Fruit fly (Drosophila melanogaster): ENCODE data around the gene CG5645.

Gene CG5645

dm6 chr3L:12111081-12111958, 25.2 kb downstream of the CG5645 start (continued):
- peak; percentile 13 for TF ChIP-seq pum (GFP tag; optimal IDR thresholded peaks at IDR 0.05)
- TF ChIP-seq CG8281 (tag; optimal IDR thresholded peaks at IDR 0.05): peak; percentile 71
- peak; percentile 60 for TF ChIP-seq tio (GFP tag; optimal IDR thresholded peaks at IDR 0.05)
- TF ChIP-seq Sry-δ (GFP tag; optimal IDR thresholded peaks at IDR 0.05): no peak
- TF ChIP-seq knrl (GFP tag; IDR thresholded peaks at IDR 0.05; ENCODE audit: partially characterized antibody): no peak
- TF ChIP-seq CG1603 (tag; optimal IDR thresholded peaks at IDR 0.05): peak; percentile 21
- peak; percentile 77 for TF ChIP-seq CG30020 (tag; optimal IDR thresholded peaks at IDR 0.05)
- no peak for TF ChIP-seq lov (optimal IDR thresholded peaks at IDR 0.05)
- TF ChIP-seq lov (GFP tag; IDR thresholded peaks at IDR 0.05): no peak
- no peak for TF ChIP-seq pfk (GFP tag; optimal IDR thresholded peaks at IDR 0.05)
- TF ChIP-seq D19B (GFP tag; optimal IDR thresholded peaks at IDR 0.05): no peak
- no peak for TF ChIP-seq CG8089 (GFP tag; optimal IDR thresholded peaks at IDR 0.05)
- TF ChIP-seq CG10565 (GFP tag; optimal IDR thresholded peaks at IDR 0.05): no peak
- peak; percentile 96 for TF ChIP-seq CG8924 (tag; optimal IDR thresholded peaks at IDR 0.05)
- peak; percentile 74; the same call in 1 of the 3 replicates for TF ChIP-seq CG2199 (GFP tag; IDR thresholded peaks at IDR 0.05)
- no peak for TF ChIP-seq tna (GFP tag; IDR thresholded peaks at IDR 0.05; ENCODE audit: partially characterized antibody)
- peak; percentile 95 for TF ChIP-seq sens (GFP tag)
- no peak for TF ChIP-seq C15 (GFP tag; IDR thresholded peaks at IDR 0.05)
- TF ChIP-seq chm (GFP tag; IDR thresholded peaks at IDR 0.05): no peak
- peak; percentile 57 for TF ChIP-seq tin (GFP tag; optimal IDR thresholded peaks at IDR 0.05)
- no peak for TF ChIP-seq ftz-f1 (GFP tag; optimal IDR thresholded peaks at IDR 0.05)
- TF ChIP-seq Hey (tag; optimal IDR thresholded peaks at IDR 0.05): no peak
- peak; percentile 27 for TF ChIP-seq MTF-1 (GFP tag; optimal IDR thresholded peaks at IDR 0.05; ENCODE audit: borderline replicate concordance)
- TF ChIP-seq lola (GFP tag; optimal IDR thresholded peaks at IDR 0.05): peak in 1 of 3 experiments; percentile 98
- TF ChIP-seq CG4707 (GFP tag; optimal IDR thresholded peaks at IDR 0.05): peak; percentile 24
- no peak for TF ChIP-seq MESR4 (GFP tag; optimal IDR thresholded peaks at IDR 0.05)
- TF ChIP-seq CG11398 (GFP tag; optimal IDR thresholded peaks at IDR 0.05): peak; percentile 36
- TF ChIP-seq toy (GFP tag; IDR thresholded peaks at IDR 0.05): no peak
- TF ChIP-seq CG8944 (GFP tag; optimal IDR thresholded peaks at IDR 0.05): peak; percentile 11
- TF ChIP-seq CG12071 (GFP tag; optimal IDR thresholded peaks at IDR 0.05): no peak
- no peak for TF ChIP-seq ap (GFP tag; IDR thresholded peaks at IDR 0.05)
- peak; percentile 64 for TF ChIP-seq ewg (GFP tag; optimal IDR thresholded peaks at IDR 0.05)
- no peak for TF ChIP-seq CG33213 (GFP tag; optimal IDR thresholded peaks at IDR 0.05)
- TF ChIP-seq stc (GFP tag; IDR thresholded peaks at IDR 0.05): peak; percentile 70
- peak; percentile 27; the same call in 1 of the 2 replicates for TF ChIP-seq ara (GFP tag; IDR thresholded peaks at IDR 0.05)
- no peak for TF ChIP-seq Lim3 (GFP tag; IDR thresholded peaks at IDR 0.05)
- TF ChIP-seq CG15514 (GFP tag; optimal IDR thresholded peaks at IDR 0.05): peak; percentile 26
- TF ChIP-seq CG9817 (tag; optimal IDR thresholded peaks at IDR 0.05): peak; percentile 45
- TF ChIP-seq Hr51 (GFP tag; optimal IDR thresholded peaks at IDR 0.05): peak; percentile 30 to 91
- no peak; the same call in 1 of the 2 replicates for TF ChIP-seq CG11247 (GFP tag; IDR thresholded peaks at IDR 0.05)
- no peak for TF ChIP-seq CG34224 (GFP tag; IDR thresholded peaks at IDR 0.05; ENCODE audit: partially characterized antibody)
- peak; percentile 46 for TF ChIP-seq psq (GFP tag; optimal IDR thresholded peaks at IDR 0.05)
- TF ChIP-seq CG9437 (GFP tag; optimal IDR thresholded peaks at IDR 0.05): peak; percentile 89
- peak; percentile 69; the same call in 2 of the 3 replicates for TF ChIP-seq gce (GFP tag; IDR thresholded peaks at IDR 0.05)
- peak; percentile 34; the same call in 1 of the 2 replicates for TF ChIP-seq peb (GFP tag; IDR thresholded peaks at IDR 0.05)
- peak; percentile 69; the same call in 1 of the 2 replicates for TF ChIP-seq klu (GFP tag; IDR thresholded peaks at IDR 0.05)
- no peak for TF ChIP-seq Elba2 (GFP tag; optimal IDR thresholded peaks at IDR 0.05)
- peak in 1 of 2 experiments; percentile 54 for TF ChIP-seq chif (GFP tag; optimal IDR thresholded peaks at IDR 0.05)
